Fruit fly (Drosophila melanogaster) whole organism, adult: ENCODE data around the gene CG10445.

Experiments used
- CG11617 ChIP-seq: fragments of 200-800 bp; sonication (Bioruptor generic); optimal IDR thresholded peaks from 2 replicates; lab custom pipeline; 2017; ENCODE audit warnings: mild to moderate bottlenecking, missing biosample characterization, missing genetic modification reagents, missing genetic modification characterization
- CG14711 ChIP-seq: fragments of 200-800 bp; sonication (Bioruptor generic); optimal IDR thresholded peaks from 2 replicates; lab custom pipeline; 2018; ENCODE audit warnings: missing biosample characterization, mild to moderate bottlenecking, missing genetic modification characterization, moderate library complexity
- CG33017 ChIP-seq: fragments of 200-800 bp; sonication (Bioruptor generic); optimal IDR thresholded peaks from 2 replicates; lab custom pipeline; 2018; ENCODE audit warnings: missing biosample characterization, mild to moderate bottlenecking, missing genetic modification characterization, moderate library complexity
- CG5204 ChIP-seq: fragments of 200-800 bp; sonication (Bioruptor generic); optimal IDR thresholded peaks from 2 replicates; lab custom pipeline; 2016; ENCODE audit warnings: missing biosample characterization, missing genetic modification characterization
- Clk ChIP-seq: fragments of 200-800 bp; sonication (Bioruptor generic); optimal IDR thresholded peaks from 2 replicates; lab custom pipeline; 2017; ENCODE audit warnings: missing biosample characterization, missing genetic modification characterization
- Crg-1 ChIP-seq: fragments of 200-800 bp; sonication (Bioruptor generic); optimal IDR thresholded peaks from 2 replicates; lab custom pipeline; 2016; ENCODE audit warnings: missing biosample characterization, missing genetic modification characterization
- bab1 ChIP-seq: fragments of 200-800 bp; sonication (Bioruptor generic); optimal IDR thresholded peaks from 3 replicates; lab custom pipeline; 2019; ENCODE audit warnings: missing biosample characterization, mild to moderate bottlenecking, missing genetic modification characterization, moderate library complexity
- cnc ChIP-seq, 2 experiments: fragments of >200 bp; optimal IDR thresholded peaks; 2 replicates each; lab custom pipeline; 2017
- ovo ChIP-seq: fragments of 200-800 bp; sonication (Bioruptor generic); optimal IDR thresholded peaks from 2 replicates; lab custom pipeline; 2016; ENCODE audit warnings: missing biosample characterization, missing genetic modification characterization
- tj ChIP-seq: fragments of 200-800 bp; sonication (Bioruptor generic); optimal IDR thresholded peaks from 3 replicates; lab custom pipeline; 2017; ENCODE audit warnings: missing biosample characterization, mild to moderate bottlenecking, missing genetic modification characterization, moderate library complexity

DNA sequence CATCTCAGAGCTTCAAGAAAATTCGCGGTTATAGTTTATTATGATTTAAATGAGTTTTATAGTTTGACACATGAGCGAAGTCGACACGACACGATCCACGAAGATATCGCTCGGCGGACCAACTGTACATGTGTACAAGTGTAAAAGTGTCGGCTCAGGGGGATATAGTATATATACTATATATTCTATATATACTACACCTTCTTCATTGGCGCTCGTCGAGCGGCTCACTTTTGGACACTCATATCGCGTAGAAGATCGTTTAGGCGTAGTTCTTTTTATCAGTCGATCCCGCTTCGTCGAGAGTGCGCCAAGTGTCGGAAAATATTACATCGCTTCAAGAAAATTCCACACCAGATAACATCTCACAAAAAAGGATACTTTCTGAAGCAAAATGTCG, 29.1 kb downstream of the CG10445 start, which contains the start of gene wtrw:
- TF ChIP-seq Crg-1 (GFP tag; lab: Kevin White, UChicago) (no peak), CG5204 (GFP tag; lab: Kevin White, UChicago) (no peak), cnc (optimal IDR thresholded peaks at IDR 0.05; lab: Kevin White, UChicago) (no peak), Clk (GFP tag; lab: Kevin White, UChicago) (no peak), tj (no peak), CG11617 (no peak), CG33017 (no peak), bab1 (GFP tag; lab: Kevin White, UChicago) (no peak), CG14711 (no peak), ovo (GFP tag; lab: Kevin White, UChicago) (no peak)
